Worm (Caenorhabditis elegans) whole organism, early embryonic: Measurements from ENCODE around the gene nspf-2.
"Not testable (repeated sequence)": the region's sequence is repeated elsewhere in the genome, so short reads cannot be mapped to it uniquely, and the experiment has no call there.

Source experiments
- B0310.2 ChIP-seq: sonication (generic microtip); optimal IDR thresholded peaks from 2 replicates; lab custom pipeline; 2016; ENCODE audit warnings: mild to moderate bottlenecking, missing genetic modification characterization, missing compliant biosample characterization
- F13C5.2 ChIP-seq: sonication (generic microtip); optimal IDR thresholded peaks from 2 replicates; lab custom pipeline; 2017; ENCODE audit warnings: mild to moderate bottlenecking, missing genetic modification characterization, inconsistent platforms, missing compliant biosample characterization
- aly-1 ChIP-seq: sonication (generic microtip); optimal IDR thresholded peaks from 2 replicates; lab custom pipeline; 2016; ENCODE audit warnings: missing genetic modification characterization, missing compliant biosample characterization
- ama-1 ChIP-seq: fragments of 150-350 bp; optimal IDR thresholded peaks from 2 replicates; lab custom pipeline; 2014
- ceh-13 ChIP-seq: fragments of 200-800 bp; sonication (Bioruptor generic); optimal IDR thresholded peaks from 2 replicates; lab custom pipeline; 2018; ENCODE audit warnings: mild to moderate bottlenecking, missing genetic modification characterization, missing compliant biosample characterization
- ceh-36 ChIP-seq: sonication (generic microtip); optimal IDR thresholded peaks from 2 replicates; lab custom pipeline; 2016; ENCODE audit warnings: missing genetic modification characterization, inconsistent platforms, missing compliant biosample characterization
- ets-7 ChIP-seq: sonication (generic microtip); optimal IDR thresholded peaks from 2 replicates; lab custom pipeline; 2016; ENCODE audit warnings: missing genotype, missing genetic modification characterization, missing compliant biosample characterization
- flt-1 ChIP-seq: fragments of 200-800 bp; sonication (Bioruptor generic); IDR thresholded peaks from 2 replicates; pipeline ENCODE4 v1.3.6; 2022; ENCODE audit warnings: missing genetic modification characterization, missing compliant biosample characterization
- hmbx-1 ChIP-seq: sonication (generic microtip); optimal IDR thresholded peaks from 2 replicates; lab custom pipeline; 2016; ENCODE audit warnings: mild to moderate bottlenecking, missing genetic modification characterization, missing compliant biosample characterization
- hmg-4 ChIP-seq: fragments of 200-800 bp; sonication (Bioruptor generic); optimal IDR thresholded peaks from 2 replicates; lab custom pipeline; 2018; ENCODE audit warnings: mild to moderate bottlenecking, missing genetic modification characterization, missing compliant biosample characterization
- hnd-1 ChIP-seq: sonication (generic microtip); optimal IDR thresholded peaks from 2 replicates; lab custom pipeline; 2016; ENCODE audit warnings: missing genetic modification characterization, missing compliant biosample characterization
- pes-1 ChIP-seq: fragments of 200-800 bp; sonication (Bioruptor generic); IDR thresholded peaks from 2 replicates; pipeline ENCODE4 v1.3.6; 2022; ENCODE audit warnings: missing genetic modification reagents, missing genetic modification characterization, missing compliant biosample characterization
- scrt-1 ChIP-seq: fragments of 200-800 bp; sonication (Bioruptor generic); IDR thresholded peaks from 2 replicates; pipeline ENCODE4 v1.3.6; 2022; ENCODE audit warnings: missing genetic modification characterization, missing compliant biosample characterization
- sea-1 ChIP-seq: fragments of 200-800 bp; sonication (Bioruptor generic); conservative IDR thresholded peaks from 2 replicates; pipeline ENCODE4 v1.3.6; 2022; ENCODE audit warnings: missing genetic modification characterization, missing compliant biosample characterization
- tbx-11 ChIP-seq: fragments of 200-800 bp; sonication (Bioruptor generic); IDR thresholded peaks from 2 replicates; pipeline ENCODE4 v1.3.6; 2022; ENCODE audit warnings: missing genetic modification characterization, missing compliant biosample characterization
- tbx-37 ChIP-seq: fragments of 200-800 bp; sonication (Bioruptor generic); conservative IDR thresholded peaks from 2 replicates; pipeline ENCODE4 v1.3.6; 2022; ENCODE audit warnings: missing genetic modification reagents, missing genetic modification characterization, missing compliant biosample characterization
- tra-4 ChIP-seq: sonication (generic microtip); optimal IDR thresholded peaks from 2 replicates; lab custom pipeline; 2017; ENCODE audit warnings: missing genetic modification characterization, missing compliant biosample characterization

Gene nspf-2

ce11 chrII:2656606-2657005 lies 32.1 kb upstream of the nspf-2 start, which contains the start of gene sri-47:
Gene sri-47 (plus strand): TSS chrII:2656906.
- TF ChIP-seq tbx-37 (no peak), aly-1 (tag; lab: Kevin White, UChicago) (no peak), scrt-1 (no peak), ceh-36 (tag; lab: Kevin White, UChicago) (no peak), ets-7 (tag; lab: Kevin White, UChicago) (no peak), hnd-1 (tag; lab: Kevin White, UChicago) (no peak), ama-1 (lab: Kevin White, UChicago) (no peak), ceh-13 (no peak), B0310.2 (tag; lab: Kevin White, UChicago) (no peak), flt-1 (no peak), F13C5.2 (tag; lab: Kevin White, UChicago) (no peak), hmg-4 (GFP tag; lab: Kevin White, UChicago) (no peak), sea-1 (no peak), pes-1 (GFP tag; lab: Robert Waterston, UW) (no peak)

DNA sequence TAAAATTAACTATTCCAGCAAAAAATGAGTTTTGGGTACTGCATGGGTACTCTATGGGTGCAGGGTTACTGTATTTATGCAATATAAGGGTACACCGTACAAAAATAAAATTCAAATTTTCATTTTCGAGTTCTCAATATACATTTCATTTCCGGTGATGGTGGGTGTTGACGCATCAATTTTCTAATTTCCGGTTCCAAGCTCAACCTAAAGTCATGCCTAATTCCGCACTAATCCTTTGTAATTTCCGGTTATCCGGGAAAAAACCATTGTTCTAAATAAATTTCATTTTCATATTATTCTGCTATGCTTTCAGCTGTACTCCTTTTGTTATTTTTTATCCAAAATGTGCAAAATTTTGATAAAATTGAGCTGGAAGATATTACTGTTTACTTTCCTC lies 29.4 kb upstream of the nspf-2 start, which contains the start of gene gcy-21:
gcy-21 (plus strand) TSS at position 301 of the 400 bp plus-strand sequence.
- TF ChIP-seq F13C5.2 (tag; lab: Kevin White, UChicago), result no peak
- no peak for TF ChIP-seq ceh-13
- TF ChIP-seq aly-1 (tag; lab: Kevin White, UChicago), result no peak
- TF ChIP-seq ets-7 (tag; lab: Kevin White, UChicago), result no peak
- no peak for TF ChIP-seq hmbx-1
- TF ChIP-seq flt-1, result no peak
- no peak for TF ChIP-seq tbx-11 (GFP tag; lab: Robert Waterston, UW)
- TF ChIP-seq hmg-4 (GFP tag; lab: Kevin White, UChicago), result no peak
- TF ChIP-seq ceh-36 (tag; lab: Kevin White, UChicago), result no peak
- TF ChIP-seq ama-1 (lab: Kevin White, UChicago), result no peak
- no peak for TF ChIP-seq pes-1 (GFP tag; lab: Robert Waterston, UW)
- TF ChIP-seq B0310.2 (tag; lab: Kevin White, UChicago), result no peak
- TF ChIP-seq scrt-1, result no peak
- TF ChIP-seq sea-1, result no peak
- TF ChIP-seq tra-4, result no peak
- no peak for TF ChIP-seq hnd-1 (tag; lab: Kevin White, UChicago)
- no peak for TF ChIP-seq tbx-37

DNA sequence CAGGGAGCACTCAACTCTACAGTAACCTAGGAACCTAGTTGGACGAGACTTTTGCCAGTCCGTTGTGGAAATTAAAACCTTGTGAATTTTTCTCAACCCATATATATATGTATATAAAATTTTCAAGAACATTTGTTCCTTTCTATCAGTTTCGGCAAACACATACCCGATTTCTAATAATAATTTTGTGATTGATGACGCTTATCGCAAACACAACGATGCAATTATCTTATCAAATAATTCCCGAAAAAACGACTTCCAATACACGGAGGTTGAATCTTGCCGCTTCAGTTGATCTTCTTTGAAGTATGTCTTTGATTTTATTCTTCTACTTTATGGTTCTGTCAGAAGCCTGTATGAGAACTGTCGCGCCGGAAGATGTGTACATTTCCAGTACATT lies 23.6 kb upstream of the nspf-2 start, which contains the start of gene F22E5.2:
F22E5.2 (plus strand) TSS at position 301 of the 400 bp plus-strand sequence.
- TF ChIP-seq scrt-1, ceh-13, sea-1: not testable (repeated sequence)

DNA sequence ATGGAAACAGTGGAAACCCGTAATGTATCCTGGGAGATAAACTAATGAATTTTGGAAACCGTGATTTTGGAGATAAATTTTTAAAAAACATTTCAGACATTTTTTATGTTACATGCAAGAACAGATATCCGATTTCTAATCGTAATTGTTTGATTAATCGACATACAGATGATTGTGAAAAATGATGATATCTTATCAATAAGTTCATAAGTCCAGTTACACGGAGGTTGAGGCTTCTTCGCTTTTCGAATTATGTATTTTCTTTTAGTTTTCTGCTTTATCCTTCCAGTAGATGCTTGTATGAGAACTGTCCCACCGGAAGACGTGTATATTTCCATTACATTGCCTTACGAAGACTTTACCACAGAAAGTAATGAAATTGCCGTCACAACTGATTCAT lies 23.1 kb upstream of the nspf-2 start, which contains the start of gene F22E5.22:
F22E5.22 (plus strand) TSS at position 301 of the 400 bp plus-strand sequence.
- TF ChIP-seq tra-4 (no peak), ceh-36 (tag; lab: Kevin White, UChicago) (no peak), hnd-1 (tag; lab: Kevin White, UChicago) (no peak)

DNA sequence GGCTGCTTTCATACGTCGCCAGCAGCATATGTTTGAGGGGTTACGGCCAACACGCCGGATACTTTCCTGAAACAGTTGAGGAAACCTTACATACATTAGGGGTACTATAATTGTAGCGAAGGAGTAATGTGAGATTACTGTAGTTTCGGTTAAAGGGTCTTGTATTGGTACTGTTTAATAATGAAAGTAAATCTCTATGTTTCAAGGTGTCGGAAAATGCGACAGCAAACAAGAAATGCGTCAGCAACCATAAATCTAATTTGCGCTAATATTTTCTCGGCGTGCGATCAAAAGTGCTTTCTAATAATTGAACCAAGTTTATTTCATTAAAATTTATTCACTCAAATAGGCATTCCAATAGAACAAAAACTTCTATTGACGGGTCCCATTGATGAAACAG lies 16.4 kb upstream of the nspf-2 start, which contains the start of gene sri-57:
sri-57 (minus strand) TSS at position 101 of the 400 bp plus-strand sequence.
- not testable (repeated sequence) for TF ChIP-seq F13C5.2 (tag; lab: Kevin White, UChicago); ama-1 (lab: Kevin White, UChicago); hmbx-1

ce11 chrII:2673534-2673933 lies 15.2 kb upstream of the nspf-2 start, which contains the start of the genes F22E5.20 and F22E5.1:
Gene F22E5.20 (minus strand): TSS chrII:2673634.
Gene F22E5.1 (plus strand): TSS chrII:2673775.
- TF ChIP-seq ama-1 (lab: Kevin White, UChicago); scrt-1; ceh-36 (tag; lab: Kevin White, UChicago): not testable (repeated sequence)

ce11 chrII:2677534-2678168 lies 11.1 kb upstream of the nspf-2 start, which contains the start of gene F22E5.17:
Gene F22E5.17 (plus strand): TSS chrII:2678041.
- TF ChIP-seq hnd-1 (tag; lab: Kevin White, UChicago) (no peak), pes-1 (GFP tag; lab: Robert Waterston, UW) (no peak), hmbx-1 (no peak), tbx-37 (no peak), ets-7 (tag; lab: Kevin White, UChicago) (no peak), scrt-1 (no peak), B0310.2 (tag; lab: Kevin White, UChicago) (no peak), F13C5.2 (tag; lab: Kevin White, UChicago) (no peak), ceh-13 (no peak), aly-1 (tag; lab: Kevin White, UChicago) (no peak), sea-1 (no peak), flt-1 (no peak), ceh-36 (tag; lab: Kevin White, UChicago) (no peak)

- TF ChIP-seq ceh-36 (tag; lab: Kevin White, UChicago), result no peak
- no peak for TF ChIP-seq hmbx-1
- TF ChIP-seq tra-4, result no peak
- TF ChIP-seq aly-1 (tag; lab: Kevin White, UChicago), result no peak
- no peak for TF ChIP-seq pes-1 (GFP tag; lab: Robert Waterston, UW)
- TF ChIP-seq scrt-1, result no peak
- TF ChIP-seq ets-7 (tag; lab: Kevin White, UChicago), result no peak
- no peak for TF ChIP-seq sea-1
- no peak for TF ChIP-seq F13C5.2 (tag; lab: Kevin White, UChicago)
- TF ChIP-seq hmg-4 (GFP tag; lab: Kevin White, UChicago), result no peak
- TF ChIP-seq ama-1 (lab: Kevin White, UChicago), result no peak
- no peak for TF ChIP-seq tbx-37
- no peak for TF ChIP-seq tbx-11 (GFP tag; lab: Robert Waterston, UW)
- TF ChIP-seq ceh-13, result no peak
- no peak for TF ChIP-seq flt-1
- no peak for TF ChIP-seq hnd-1 (tag; lab: Kevin White, UChicago)
- TF ChIP-seq B0310.2 (tag; lab: Kevin White, UChicago), result no peak
Observed at ce11 chrII:2681118-2681517, 7.6 kb upstream of the nspf-2 start, which contains the start of gene F34D6.1. Gene F34D6.1 (minus strand): TSS chrII:2681218.
